Fruit fly (Drosophila melanogaster): ENCODE data around the gene CG42613.

The CG42613 gene

dm6 chr3R:18991721-18992120 is 62.7 kb downstream of the CG42613 start (continued):
- TF ChIP-seq tx (GFP tag; optimal IDR thresholded peaks at IDR 0.05) (no peak), CG5180 (GFP tag; optimal IDR thresholded peaks at IDR 0.05) (no peak), CG3726 (GFP tag; IDR thresholded peaks at IDR 0.05) (no peak), CG10654 (GFP tag; optimal IDR thresholded peaks at IDR 0.05) (no peak), HmgD (GFP tag; optimal IDR thresholded peaks at IDR 0.05) (no peak), CG7987 (GFP tag; optimal IDR thresholded peaks at IDR 0.05) (no peak), so (GFP tag; IDR thresholded peaks at IDR 0.05) (peak; percentile 51; the same call in 1 of the 3 replicates), BEAF-32 (GFP tag; optimal IDR thresholded peaks at IDR 0.05) (no peak), pum (GFP tag; optimal IDR thresholded peaks at IDR 0.05) (no peak), Awh (GFP tag; IDR thresholded peaks at IDR 0.05) (no peak), CG31441 (GFP tag; IDR thresholded peaks at IDR 0.05) (no peak), YL-1 (GFP tag; optimal IDR thresholded peaks at IDR 0.05) (no peak), Tbp (GFP tag; optimal IDR thresholded peaks at IDR 0.05) (no peak), bigmax (GFP tag; optimal IDR thresholded peaks at IDR 0.05) (no peak), CG31365 (tag; optimal IDR thresholded peaks at IDR 0.05) (no peak), Dad (GFP tag; optimal IDR thresholded peaks at IDR 0.05) (no peak), CG8924 (tag; optimal IDR thresholded peaks at IDR 0.05) (no peak), prd (optimal IDR thresholded peaks at IDR 0.05) (no peak), prd (GFP tag; IDR thresholded peaks at IDR 0.05) (no peak), grn (GFP tag; optimal IDR thresholded peaks at IDR 0.05) (peak; percentile 58), sim (GFP tag; IDR thresholded peaks at IDR 0.05) (no peak), Hmr (GFP tag; optimal IDR thresholded peaks at IDR 0.05) (no peak), CG8281 (tag; optimal IDR thresholded peaks at IDR 0.05) (peak; percentile 21), Eip74EF (GFP tag; optimal IDR thresholded peaks at IDR 0.05) (no peak), CG9876 (GFP tag; optimal IDR thresholded peaks at IDR 0.05) (no peak), CG15514 (GFP tag; optimal IDR thresholded peaks at IDR 0.05) (no peak), ems (GFP tag; optimal IDR thresholded peaks at IDR 0.05) (no peak), Poxn (GFP tag; IDR thresholded peaks at IDR 0.05) (no peak), CG17612 (GFP tag; IDR thresholded peaks at IDR 0.05) (no peak), Taf1 (GFP tag; IDR thresholded peaks at IDR 0.05) (no peak), sima (GFP tag; optimal IDR thresholded peaks at IDR 0.05) (no peak), zen2 (GFP tag; IDR thresholded peaks at IDR 0.05; ENCODE audit: partially characterized antibody) (no peak), fd3F (GFP tag; optimal IDR thresholded peaks at IDR 0.05) (no peak), sug (tag; optimal IDR thresholded peaks at IDR 0.05) (peak; percentile 66), MBD-R2 (GFP tag; IDR thresholded peaks at IDR 0.05) (no peak), Med (GFP tag) (peak; percentile 19), mam (GFP tag; optimal IDR thresholded peaks at IDR 0.05) (no peak), cas (GFP tag; IDR thresholded peaks at IDR 0.05) (no peak), CG12769 (tag; optimal IDR thresholded peaks at IDR 0.05) (peak; percentile 3), CG10321 (GFP tag; IDR thresholded peaks at IDR 0.05) (no peak), GATAe (GFP tag; conservative IDR thresholded peaks at IDR 0.05) (no peak), caup (GFP tag; optimal IDR thresholded peaks at IDR 0.05; ENCODE audit: severe bottlenecking) (peak; percentile 2), ab (GFP tag; optimal IDR thresholded peaks at IDR 0.05) (no peak), ap (GFP tag; IDR thresholded peaks at IDR 0.05) (no peak)
